Worm (Caenorhabditis elegans): Measurements from ENCODE around the gene R07A4.2.

Gene R07A4.2

DNA sequence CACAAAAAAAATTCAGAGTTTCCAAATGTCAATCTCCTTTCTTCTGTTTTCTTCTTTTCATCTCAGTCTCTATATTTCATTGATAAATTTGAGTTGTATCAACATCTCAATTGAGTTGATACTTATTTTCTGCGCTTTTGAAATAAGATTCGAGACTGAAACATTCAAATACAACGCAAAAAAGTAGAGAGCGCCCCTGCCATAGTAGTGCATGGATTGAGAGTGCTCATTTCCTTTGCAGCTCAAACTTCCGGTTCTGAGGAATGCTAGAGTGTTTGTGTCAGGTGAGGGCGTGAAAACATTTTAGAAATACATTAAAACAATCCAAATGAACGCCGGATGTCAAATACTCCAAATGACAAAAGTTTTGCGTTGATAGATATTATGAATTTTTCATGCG lies 17.1 kb upstream of the R07A4.2 start:
- no peak for TF ChIP-seq ets-4 (GFP tag; optimal IDR thresholded peaks at IDR 0.05)
- TF ChIP-seq hlh-26 (GFP tag; conservative IDR thresholded peaks at IDR 0.05) = no peak
- TF ChIP-seq K12H6.12 (tag; optimal IDR thresholded peaks at IDR 0.05) = no peak
- no peak for TF ChIP-seq madf-6 (GFP tag; IDR thresholded peaks at IDR 0.05)
- TF ChIP-seq ceh-40 (GFP tag; IDR thresholded peaks at IDR 0.05) = no peak
- no peak for TF ChIP-seq ccch-3 (GFP tag; optimal IDR thresholded peaks at IDR 0.05)
- TF ChIP-seq dpff-1 (tag; optimal IDR thresholded peaks at IDR 0.05) = no peak
- no peak for TF ChIP-seq fkh-3 (tag; optimal IDR thresholded peaks at IDR 0.05)
- TF ChIP-seq nhr-80 (tag; optimal IDR thresholded peaks at IDR 0.05) = no peak
- no peak for TF ChIP-seq attf-6 (GFP tag; IDR thresholded peaks at IDR 0.05)
- no peak for TF ChIP-seq B0035.1 (tag; optimal IDR thresholded peaks at IDR 0.05)
- TF ChIP-seq Y56A3A.18 (GFP tag; IDR thresholded peaks at IDR 0.05) = no peak
- no peak for TF ChIP-seq F39B2.1 (GFP tag; IDR thresholded peaks at IDR 0.05)
- TF ChIP-seq mxl-1 (tag; optimal IDR thresholded peaks at IDR 0.05) = no peak

DNA sequence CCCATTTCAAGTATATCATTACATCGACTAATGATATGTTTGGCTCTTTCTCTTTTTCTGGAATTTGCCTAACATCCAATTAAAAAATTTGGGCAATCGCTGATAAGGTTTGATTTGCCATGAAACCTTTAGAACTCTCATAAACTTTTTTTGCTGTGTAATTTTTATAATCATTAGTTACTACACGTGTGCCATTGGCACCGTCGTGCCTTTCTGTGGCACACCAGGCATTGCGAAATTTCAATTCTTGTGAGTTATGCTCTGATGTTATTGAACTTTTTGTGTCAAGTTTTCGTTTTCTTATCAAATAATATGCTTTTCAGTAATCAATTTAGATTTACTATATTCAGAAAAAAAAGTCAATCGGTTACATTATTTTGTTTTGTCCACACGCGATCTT lies 14.7 kb upstream of the R07A4.2 start:
- TF ChIP-seq akir-1 (GFP tag; optimal IDR thresholded peaks at IDR 0.05) (no peak), F23B12.7 (tag; optimal IDR thresholded peaks at IDR 0.05; ENCODE audit: insufficient read depth) (no peak), nhr-80 (tag; optimal IDR thresholded peaks at IDR 0.05) (peak; percentile 6), mxl-1 (tag; optimal IDR thresholded peaks at IDR 0.05) (no peak), bed-2 (GFP tag; IDR thresholded peaks at IDR 0.05) (no peak), aptf-3 (GFP tag; IDR thresholded peaks at IDR 0.05) (no peak), cebp-1 (GFP tag; IDR thresholded peaks at IDR 0.05) (peak; percentile 81), cebp-1 (tag; optimal IDR thresholded peaks at IDR 0.05) (peak; percentile 91)

DNA sequence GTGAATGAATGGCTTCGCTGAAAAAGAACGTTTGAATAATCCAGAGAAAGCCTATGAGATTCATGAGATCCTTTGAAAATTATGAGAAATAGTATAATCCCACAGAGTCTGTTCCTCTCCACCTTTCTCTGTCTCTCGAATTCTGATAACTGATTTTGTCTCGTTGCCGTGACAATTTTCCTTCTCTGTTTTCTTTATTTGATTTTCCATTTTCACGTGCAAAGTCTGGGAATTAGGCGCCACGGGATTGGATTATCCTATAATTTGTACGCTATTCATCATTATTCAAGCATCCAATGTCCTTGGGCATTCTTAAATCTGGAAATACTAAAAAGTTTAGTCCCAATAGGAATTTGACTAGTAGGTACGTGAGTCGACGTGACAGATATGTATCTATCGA lies 12.2 kb upstream of the R07A4.2 start:
- TF ChIP-seq bed-1 (GFP tag; IDR thresholded peaks at IDR 0.05) (no peak), nfya-2 (GFP tag; IDR thresholded peaks at IDR 0.05) (0 out of 2 replicates have a peak, but pooled peaks have one; percentile 12)

DNA sequence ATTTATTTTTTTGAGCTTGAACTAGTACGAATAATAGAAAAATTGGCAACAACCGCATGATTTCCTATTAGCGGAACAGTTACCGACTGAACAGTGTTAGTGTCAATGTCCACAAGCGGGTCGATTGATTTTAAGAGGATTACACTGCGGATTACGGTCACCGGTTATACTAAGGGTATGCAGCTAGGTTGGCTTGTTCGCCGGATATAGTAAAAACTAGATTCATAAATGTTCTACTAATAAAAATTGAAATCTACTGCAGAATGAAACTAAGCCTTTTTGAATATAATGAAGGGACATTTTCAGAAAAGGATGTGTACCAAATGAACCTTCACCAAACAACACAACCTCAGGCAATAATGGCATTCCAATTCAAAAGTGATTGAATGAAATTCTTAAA lies 11.3 kb upstream of the R07A4.2 start, which contains the start of gene R07A4.4:
Gene R07A4.4 (minus strand): TSS at position 101 of the 400 bp plus-strand sequence.
- TF ChIP-seq hlh-12 (tag; optimal IDR thresholded peaks at IDR 0.05) (no peak), rec-8 (tag; optimal IDR thresholded peaks at IDR 0.05) (no peak), repo-1 (tag; optimal IDR thresholded peaks at IDR 0.05) (no peak), let-526 (GFP tag; IDR thresholded peaks at IDR 0.05) (no peak), mcd-1 (GFP tag; IDR thresholded peaks at IDR 0.05) (no peak), bed-2 (GFP tag; IDR thresholded peaks at IDR 0.05) (no peak), akir-1 (GFP tag; optimal IDR thresholded peaks at IDR 0.05) (no peak), B0261.1 (tag; optimal IDR thresholded peaks at IDR 0.05) (no peak)

DNA sequence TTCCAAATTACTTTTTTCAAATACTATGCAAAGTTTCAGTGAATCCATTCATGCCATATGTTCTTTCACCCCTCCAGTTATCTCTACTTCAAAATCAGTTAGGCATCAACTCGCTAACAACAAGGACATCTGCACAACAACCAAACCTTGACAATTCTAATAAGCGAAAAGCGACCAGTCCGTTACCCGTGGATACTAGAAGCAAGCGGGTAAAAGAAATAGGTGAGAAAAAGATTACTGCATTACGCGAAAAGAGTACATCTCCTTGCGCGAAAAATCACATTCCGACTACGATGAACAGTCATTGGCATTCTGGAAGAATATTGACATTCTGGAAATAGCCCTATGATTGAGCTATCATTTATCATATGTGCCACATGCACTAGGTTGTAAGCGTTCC lies 9.9 kb upstream of the R07A4.2 start:
- TF ChIP-seq ztf-26 (tag; optimal IDR thresholded peaks at IDR 0.05) (peak; percentile 23), unc-62 (GFP tag; optimal IDR thresholded peaks at IDR 0.05) (no peak), nhr-80 (tag; optimal IDR thresholded peaks at IDR 0.05) (peak; percentile 6), nhr-179 (tag; optimal IDR thresholded peaks at IDR 0.05) (no peak), K11D2.4 (GFP tag; IDR thresholded peaks at IDR 0.05) (0 out of 2 replicates have a peak, but pooled peaks have one; percentile 37), rec-8 (tag; optimal IDR thresholded peaks at IDR 0.05) (no peak), gei-17 (GFP tag; optimal IDR thresholded peaks at IDR 0.05) (peak; percentile 89), egl-18 (GFP tag; IDR thresholded peaks at IDR 0.05) (no peak), Y53F4B.3 (GFP tag; IDR thresholded peaks at IDR 0.05) (no peak), ZK185.1 (tag; optimal IDR thresholded peaks at IDR 0.05; ENCODE audit: poor library complexity, severe bottlenecking) (peak; percentile 36)

All from whole organism, young adult.